Worm (Caenorhabditis elegans): Measurements from ENCODE around the gene R10E9.2.
A peak's percentile ranks its signal among the peaks of the same experiment; 100 is the strongest.

- peak; percentile 88 for TF ChIP-seq sea-1 (GFP tag; conservative IDR thresholded peaks at IDR 0.05)
- no peak for TF ChIP-seq ama-1 (optimal IDR thresholded peaks at IDR 0.05)
- TF ChIP-seq flt-1 (GFP tag; IDR thresholded peaks at IDR 0.05): peak; percentile 75
Observed at ce11 chrIII:3916624-3917023, 47.5 kb downstream of the R10E9.2 start, which contains the start of gene ccdc-47.

Data from whole organism, early embryonic.